Worm (Caenorhabditis elegans): ENCODE results near the gene srg-20.

srg-20 gene

DNA sequence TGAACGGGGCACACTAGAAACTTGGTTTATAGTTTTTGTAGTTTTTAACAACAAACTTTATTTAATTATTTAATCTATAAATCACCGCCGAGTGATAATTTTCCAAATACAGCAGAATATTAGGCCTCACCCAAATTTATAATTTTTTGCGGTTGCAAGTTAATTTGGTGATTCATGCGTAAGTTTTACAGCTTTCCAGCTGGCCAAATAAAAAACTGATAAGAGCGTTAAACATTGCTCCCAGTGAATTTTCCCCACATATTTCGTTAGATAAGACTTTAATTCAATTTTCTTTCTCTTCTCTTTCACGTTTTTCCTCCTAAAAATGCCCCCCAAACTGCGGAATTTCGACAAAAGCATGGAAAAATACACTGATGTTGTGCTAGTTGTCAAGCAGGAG is 35.0 kb upstream of the srg-20 start, which contains the start of gene bath-47:
Gene bath-47 (plus strand): TSS at position 305 of the 400 bp plus-strand sequence.
- TF ChIP-seq unc-39 (tag; optimal IDR thresholded peaks at IDR 0.05) (no peak), mep-1 (tag; optimal IDR thresholded peaks at IDR 0.05) (no peak), ztf-11 (tag; optimal IDR thresholded peaks at IDR 0.05) (no peak), lin-32 (GFP tag; optimal IDR thresholded peaks at IDR 0.05) (no peak), ham-2 (GFP tag; optimal IDR thresholded peaks at IDR 0.05) (no peak), sptf-1 (tag; optimal IDR thresholded peaks at IDR 0.05) (no peak), sem-2 (GFP tag; optimal IDR thresholded peaks at IDR 0.05) (no peak), elt-1 (tag; optimal IDR thresholded peaks at IDR 0.05; ENCODE audit: borderline replicate concordance, insufficient read depth) (no peak), mab-5 (tag; optimal IDR thresholded peaks at IDR 0.05) (no peak), bed-3 (GFP tag; optimal IDR thresholded peaks at IDR 0.05) (no peak), nhr-28 (tag; optimal IDR thresholded peaks at IDR 0.05) (no peak), ceh-83 (GFP tag; optimal IDR thresholded peaks at IDR 0.05) (no peak), pha-4 (tag; optimal IDR thresholded peaks at IDR 0.05) (no peak), tbx-8 (GFP tag; optimal IDR thresholded peaks at IDR 0.05) (no peak), M03D4.4 (tag; optimal IDR thresholded peaks at IDR 0.05) (no peak), unc-120 (tag; optimal IDR thresholded peaks at IDR 0.05; ENCODE audit: poor library complexity, severe bottlenecking) (no peak), cnd-1 (tag; optimal IDR thresholded peaks at IDR 0.05) (no peak), elt-3 (tag; optimal IDR thresholded peaks at IDR 0.05) (no peak), drap-1 (GFP tag; optimal IDR thresholded peaks at IDR 0.05) (no peak)

DNA sequence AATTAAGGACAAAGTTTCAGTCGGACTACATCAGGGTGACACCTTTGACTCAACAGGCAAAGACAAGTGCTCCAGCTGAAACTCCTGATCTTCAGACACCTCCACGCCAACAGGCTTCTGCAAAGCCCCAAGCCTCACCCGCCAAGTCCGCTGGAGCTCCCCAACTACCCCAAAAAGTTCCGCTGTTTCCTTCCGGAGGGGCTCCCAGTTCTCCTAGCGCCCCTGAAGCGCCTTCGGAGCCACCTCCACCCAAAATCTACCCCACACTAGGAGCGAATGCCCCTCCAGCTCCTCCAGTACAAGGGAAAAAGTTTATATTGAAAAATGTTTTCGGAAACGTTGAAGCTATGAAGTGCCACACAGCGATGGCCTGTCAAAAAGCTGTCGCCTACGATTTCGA is 33.4 kb upstream of the srg-20 start:
- no peak for TF ChIP-seq mab-5 (tag; optimal IDR thresholded peaks at IDR 0.05)
- no peak for TF ChIP-seq lin-13 (tag; optimal IDR thresholded peaks at IDR 0.05)
- TF ChIP-seq ham-2 (GFP tag; optimal IDR thresholded peaks at IDR 0.05), result no peak
- no peak for TF ChIP-seq pha-4 (tag; optimal IDR thresholded peaks at IDR 0.05)
- no peak for TF ChIP-seq lsy-2 (tag; optimal IDR thresholded peaks at IDR 0.05)
- no peak for TF ChIP-seq ztf-11 (tag; optimal IDR thresholded peaks at IDR 0.05)
- TF ChIP-seq hlh-1 (tag; optimal IDR thresholded peaks at IDR 0.05), result no peak
- TF ChIP-seq nhr-28 (tag; optimal IDR thresholded peaks at IDR 0.05), result no peak
- TF ChIP-seq ceh-43 (GFP tag; optimal IDR thresholded peaks at IDR 0.05), result no peak
- no peak for TF ChIP-seq unc-120 (tag; optimal IDR thresholded peaks at IDR 0.05; ENCODE audit: poor library complexity, severe bottlenecking)
- no peak for TF ChIP-seq drap-1 (GFP tag; optimal IDR thresholded peaks at IDR 0.05)
- TF ChIP-seq nhr-12 (tag; optimal IDR thresholded peaks at IDR 0.05), result no peak
- TF ChIP-seq blmp-1 (tag; optimal IDR thresholded peaks at IDR 0.05), result no peak
- TF ChIP-seq flh-1 (GFP tag; optimal IDR thresholded peaks at IDR 0.05), result no peak
- TF ChIP-seq zip-8 (tag; optimal IDR thresholded peaks at IDR 0.05), result no peak
- no peak for TF ChIP-seq cnd-1 (tag; optimal IDR thresholded peaks at IDR 0.05)
- no peak for TF ChIP-seq mep-1 (tag; optimal IDR thresholded peaks at IDR 0.05)

DNA sequence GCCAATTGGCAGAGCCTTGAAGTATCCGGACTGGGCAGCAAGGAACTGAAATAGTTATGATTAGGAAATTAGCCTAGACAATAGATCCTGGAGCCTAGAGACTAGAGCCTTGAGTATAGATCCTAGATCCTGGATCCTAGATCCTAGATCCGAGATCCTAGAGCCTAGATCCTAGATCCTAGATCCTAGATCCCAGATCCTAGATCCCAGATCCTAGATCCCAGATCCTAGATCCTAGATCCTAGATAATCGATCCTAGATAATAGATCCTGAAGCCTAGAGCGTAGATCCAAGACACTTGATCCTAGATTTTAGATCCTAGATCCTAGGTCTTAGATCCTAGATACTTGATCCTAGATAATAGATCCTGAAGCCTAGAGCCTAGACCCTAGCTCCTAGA is 31.5 kb upstream of the srg-20 start:
- TF ChIP-seq mep-1 (tag; optimal IDR thresholded peaks at IDR 0.05) (no peak), nhr-12 (tag; optimal IDR thresholded peaks at IDR 0.05) (no peak), elt-1 (tag; optimal IDR thresholded peaks at IDR 0.05; ENCODE audit: borderline replicate concordance, insufficient read depth) (peak; percentile 73)

DNA sequence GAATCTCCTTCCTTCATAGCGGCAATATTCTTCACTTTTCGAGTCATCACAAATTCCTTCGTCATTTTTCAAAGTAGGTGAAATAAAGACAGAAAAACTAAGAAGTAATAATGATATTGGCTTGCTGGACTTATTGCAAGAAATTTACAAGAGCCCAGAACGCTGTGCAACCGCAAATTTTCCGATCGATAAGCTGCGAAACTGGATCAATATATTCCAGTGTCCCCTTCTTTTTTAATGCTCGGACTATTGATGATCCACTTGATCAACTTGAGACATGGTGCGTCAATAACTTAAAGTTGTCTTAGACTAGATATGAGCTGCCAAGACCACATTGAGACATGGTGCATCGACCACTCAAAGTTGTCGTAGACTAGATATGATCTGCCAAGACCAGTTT is 30.4 kb upstream of the srg-20 start, which contains the start of gene bath-33:
Gene bath-33 (minus strand): TSS at position 101 of the 400 bp plus-strand sequence.
- TF ChIP-seq nhr-237 (tag; optimal IDR thresholded peaks at IDR 0.05) (no peak), lin-32 (GFP tag; optimal IDR thresholded peaks at IDR 0.05) (no peak), bed-3 (GFP tag; optimal IDR thresholded peaks at IDR 0.05) (no peak), M03D4.4 (tag; optimal IDR thresholded peaks at IDR 0.05) (no peak), cnd-1 (tag; optimal IDR thresholded peaks at IDR 0.05) (no peak), unc-120 (tag; optimal IDR thresholded peaks at IDR 0.05; ENCODE audit: poor library complexity, severe bottlenecking) (no peak), ceh-43 (GFP tag; optimal IDR thresholded peaks at IDR 0.05) (no peak), elt-3 (tag; optimal IDR thresholded peaks at IDR 0.05) (no peak), drap-1 (GFP tag; optimal IDR thresholded peaks at IDR 0.05) (no peak), ces-1 (GFP tag; optimal IDR thresholded peaks at IDR 0.05) (no peak)

DNA sequence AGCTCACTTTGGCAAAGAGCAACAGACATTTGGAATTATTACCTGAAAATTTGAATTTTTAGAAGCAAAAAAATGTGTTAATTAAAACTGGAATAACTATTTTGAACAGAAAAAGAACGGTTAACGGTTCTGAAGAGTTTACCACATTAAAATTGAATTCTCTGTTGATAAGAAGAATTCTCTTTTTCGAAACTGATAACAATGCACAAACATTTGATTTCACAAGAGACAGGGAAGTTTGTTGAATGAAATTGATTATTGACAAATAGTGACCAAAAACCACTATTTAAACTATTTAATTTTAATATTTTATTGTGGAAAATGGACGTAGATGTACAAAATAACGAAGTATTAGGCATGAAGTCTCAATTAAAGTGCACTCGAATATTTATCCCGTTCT is 28.9 kb upstream of the srg-20 start:
- no peak for TF ChIP-seq unc-39 (tag; optimal IDR thresholded peaks at IDR 0.05)
- no peak for TF ChIP-seq nhr-28 (tag; optimal IDR thresholded peaks at IDR 0.05)
- TF ChIP-seq tbx-8 (GFP tag; optimal IDR thresholded peaks at IDR 0.05), result no peak
- no peak for TF ChIP-seq unc-62 (GFP tag; optimal IDR thresholded peaks at IDR 0.05)
- TF ChIP-seq drap-1 (GFP tag; optimal IDR thresholded peaks at IDR 0.05), result no peak
- no peak for TF ChIP-seq ces-1 (GFP tag; optimal IDR thresholded peaks at IDR 0.05)
